Fruit fly (Drosophila melanogaster) whole organism, prepupa: Measurements from ENCODE around the gene Tsp86D.

Experiments
- Blimp-1 ChIP-seq: fragments of 200-800 bp; sonication (Bioruptor generic); optimal IDR thresholded peaks from 3 replicates; lab custom pipeline; 2017; ENCODE audit warnings: missing biosample characterization, missing genetic modification characterization, mild to moderate bottlenecking, moderate library complexity, missing genetic modification reagents
- CG10669 ChIP-seq: fragments of 200-800 bp; sonication (Bioruptor generic); optimal IDR thresholded peaks from 3 replicates; lab custom pipeline; 2018; ENCODE audit warnings: missing biosample characterization, mild to moderate bottlenecking, missing genetic modification characterization, moderate library complexity
- CG11294 ChIP-seq: fragments of 200-800 bp; sonication (Bioruptor generic); IDR thresholded peaks from 2 replicates; pipeline ENCODE4 v1.3.6; 2022; ENCODE audit warnings: missing biosample characterization, missing genetic modification characterization
- CG11902 ChIP-seq: fragments of 200-800 bp; sonication (Bioruptor generic); optimal IDR thresholded peaks from 3 replicates; lab custom pipeline; 2016; ENCODE audit warnings: missing biosample characterization, missing genetic modification characterization
- CG15336 ChIP-seq: fragments of 200-800 bp; sonication (Bioruptor generic); IDR thresholded peaks from 2 replicates; pipeline ENCODE4 v1.3.6; 2022; ENCODE audit warnings: missing biosample characterization, missing genetic modification characterization
- CG1621 ChIP-seq: fragments of 200-800 bp; sonication (Bioruptor generic); optimal IDR thresholded peaks from 3 replicates; lab custom pipeline; 2018; ENCODE audit warnings: missing biosample characterization, mild to moderate bottlenecking, missing genetic modification characterization
- CG16779 ChIP-seq: fragments of 200-800 bp; sonication (Bioruptor generic); optimal IDR thresholded peaks from 3 replicates; lab custom pipeline; 2017; ENCODE audit warnings: missing biosample characterization, mild to moderate bottlenecking, missing genetic modification characterization
- CG3032 ChIP-seq: fragments of 200-800 bp; optimal IDR thresholded peaks from 2 replicates; lab custom pipeline; 2019; ENCODE audit warnings: missing biosample characterization, mild to moderate bottlenecking, missing genetic modification characterization, moderate library complexity
- CG31627 ChIP-seq: fragments of 200-800 bp; sonication (Bioruptor generic); optimal IDR thresholded peaks from 3 replicates; lab custom pipeline; 2016; ENCODE audit warnings: missing biosample characterization, missing genetic modification characterization
- CG32006 ChIP-seq: fragments of 200-800 bp; sonication (Bioruptor generic); optimal IDR thresholded peaks from 3 replicates; lab custom pipeline; 2017; ENCODE audit warnings: missing biosample characterization, mild to moderate bottlenecking, missing genetic modification characterization
- CG34406 ChIP-seq: fragments of 200-800 bp; sonication (Bioruptor generic); optimal IDR thresholded peaks from 3 replicates; lab custom pipeline; 2016; ENCODE audit warnings: missing biosample characterization, missing genetic modification characterization
- CG3919 ChIP-seq: fragments of 200-800 bp; sonication (Bioruptor generic); optimal IDR thresholded peaks from 3 replicates; lab custom pipeline; 2016; ENCODE audit warnings: missing biosample characterization, missing genetic modification characterization
- CG6163 ChIP-seq: fragments of 200-800 bp; sonication (Bioruptor generic); IDR thresholded peaks from 3 replicates; pipeline ENCODE4 v1.3.6; 2022; ENCODE audit warnings: missing biosample characterization, missing genetic modification characterization
- CG6276 ChIP-seq: fragments of 200-800 bp; sonication (Bioruptor generic); optimal IDR thresholded peaks from 2 replicates; lab custom pipeline; 2017; ENCODE audit warnings: missing biosample characterization, mild to moderate bottlenecking, missing genetic modification characterization
- CG7368 ChIP-seq: fragments of 200-800 bp; sonication (Bioruptor generic); optimal IDR thresholded peaks from 3 replicates; lab custom pipeline; 2016; ENCODE audit warnings: missing biosample characterization, missing genetic modification characterization
- CG8119 ChIP-seq: fragments of 200-800 bp; sonication (Bioruptor generic); IDR thresholded peaks from 3 replicates; pipeline ENCODE4 v1.3.6; 2022; ENCODE audit warnings: missing biosample characterization, missing genetic modification characterization
- CG8632 ChIP-seq: fragments of 200-800 bp; sonication (Bioruptor generic); optimal IDR thresholded peaks from 3 replicates; lab custom pipeline; 2016; ENCODE audit warnings: missing biosample characterization, missing genetic modification characterization
- CG9139 ChIP-seq: fragments of 200-800 bp; sonication (Bioruptor generic); optimal IDR thresholded peaks from 3 replicates; lab custom pipeline; 2017; ENCODE audit warnings: missing biosample characterization, mild to moderate bottlenecking, missing genetic modification characterization
- Eip75B ChIP-seq: fragments of 200-800 bp; sonication (Bioruptor generic); optimal IDR thresholded peaks from 3 replicates; lab custom pipeline; 2016; ENCODE audit warnings: missing biosample characterization, missing genetic modification characterization
- Eip78C ChIP-seq: fragments of 200-800 bp; sonication (Bioruptor generic); peaks from one replicate; lab custom pipeline; 2016; ENCODE audit warnings: missing biosample characterization, missing genetic modification characterization
- Eip93F ChIP-seq: fragments of 200-800 bp; sonication (Bioruptor generic); optimal IDR thresholded peaks from 2 replicates; lab custom pipeline; 2016; ENCODE audit warnings: missing biosample characterization, mild to moderate bottlenecking, missing genetic modification characterization
- Gug ChIP-seq: fragments of 200-800 bp; sonication (Bioruptor generic); IDR thresholded peaks from 2 replicates; pipeline ENCODE4 v1.3.6; 2022; ENCODE audit warnings: missing biosample characterization, missing genetic modification characterization
- Hr38 ChIP-seq: sonication (Bioruptor generic); optimal IDR thresholded peaks from 2 replicates; lab custom pipeline; 2016; ENCODE audit warnings: missing biosample characterization, missing genetic modification characterization
- Hr39 ChIP-seq: fragments of 200-800 bp; sonication (Bioruptor generic); optimal IDR thresholded peaks from 2 replicates; lab custom pipeline; 2016; ENCODE audit warnings: missing biosample characterization, missing genetic modification characterization
- Hr4 ChIP-seq: fragments of 200-800 bp; sonication (Bioruptor generic); optimal IDR thresholded peaks from 3 replicates; lab custom pipeline; 2016; ENCODE audit warnings: missing biosample characterization, missing genetic modification characterization
- Lpt ChIP-seq: fragments of 200-800 bp; sonication (Bioruptor generic); optimal IDR thresholded peaks from 3 replicates; lab custom pipeline; 2016; ENCODE audit warnings: missing biosample characterization, missing genetic modification characterization
- Met ChIP-seq: fragments of 200-800 bp; sonication (Bioruptor generic); optimal IDR thresholded peaks from 3 replicates; lab custom pipeline; 2016; ENCODE audit warnings: missing biosample characterization, missing genetic modification characterization
- Smox ChIP-seq: fragments of 200-800 bp; sonication (Bioruptor generic); optimal IDR thresholded peaks from 3 replicates; lab custom pipeline; 2016; ENCODE audit warnings: missing biosample characterization, missing genetic modification characterization
- Sox102F ChIP-seq: fragments of 200-800 bp; sonication (Bioruptor generic); optimal IDR thresholded peaks from 2 replicates; lab custom pipeline; 2016; ENCODE audit warnings: missing biosample characterization, mild to moderate bottlenecking, missing genetic modification characterization
- Sox14 ChIP-seq: fragments of 200-800 bp; sonication (Bioruptor generic); optimal IDR thresholded peaks from 3 replicates; lab custom pipeline; 2016; ENCODE audit warnings: missing biosample characterization, missing genetic modification characterization
- Sox15 ChIP-seq: fragments of 200-800 bp; sonication (Bioruptor generic); optimal IDR thresholded peaks from 3 replicates; lab custom pipeline; 2016; ENCODE audit warnings: missing biosample characterization, missing genetic modification characterization
- acj6 ChIP-seq: fragments of 200-800 bp; sonication (Bioruptor generic); optimal IDR thresholded peaks from 3 replicates; lab custom pipeline; 2016; ENCODE audit warnings: missing biosample characterization, missing genetic modification characterization
- cyc ChIP-seq: fragments of 200-800 bp; sonication (Bioruptor generic); optimal IDR thresholded peaks from 3 replicates; lab custom pipeline; 2016; ENCODE audit warnings: missing biosample characterization, missing genetic modification characterization
- eg ChIP-seq: fragments of 200-800 bp; sonication (Bioruptor generic); IDR thresholded peaks from 3 replicates; pipeline ENCODE4 v1.3.6; 2022; ENCODE audit warnings: missing biosample characterization, missing genetic modification characterization
- fkh ChIP-seq: fragments of 200-800 bp; sonication (Bioruptor generic); optimal IDR thresholded peaks from 3 replicates; lab custom pipeline; 2017; ENCODE audit warnings: missing biosample characterization, mild to moderate bottlenecking, missing genetic modification characterization, moderate library complexity
- lz ChIP-seq: fragments of 200-800 bp; sonication (Bioruptor generic); optimal IDR thresholded peaks from 3 replicates; lab custom pipeline; 2016; ENCODE audit warnings: missing biosample characterization, missing genetic modification characterization
- salr ChIP-seq, 2 experiments: fragments of 200-800 bp; sonication (Bioruptor generic); optimal IDR thresholded peaks; 3 replicates each; lab custom pipeline; 2016 to 2018; ENCODE audit warnings: missing biosample characterization in 2 of 2, missing genetic modification characterization in 2 of 2, mild to moderate bottlenecking in 1 of 2
- spab ChIP-seq: fragments of 200-800 bp; sonication (Bioruptor generic); optimal IDR thresholded peaks from 2 replicates; lab custom pipeline; 2017; ENCODE audit warnings: missing biosample characterization, mild to moderate bottlenecking, missing genetic modification characterization, missing genetic modification reagents
- svp ChIP-seq: fragments of 200-800 bp; sonication (Bioruptor generic); peaks from one replicate; lab custom pipeline; 2016; ENCODE audit warnings: missing biosample characterization, missing genetic modification characterization
- topi ChIP-seq: fragments of 200-800 bp; sonication (Bioruptor generic); optimal IDR thresholded peaks from 3 replicates; lab custom pipeline; 2016; ENCODE audit warnings: missing biosample characterization, missing genetic modification characterization
- vri ChIP-seq: fragments of 200-800 bp; sonication (Bioruptor generic); optimal IDR thresholded peaks from 3 replicates; lab custom pipeline; 2016; ENCODE audit warnings: missing biosample characterization, mild to moderate bottlenecking, missing genetic modification characterization

Gene Tsp86D

DNA sequence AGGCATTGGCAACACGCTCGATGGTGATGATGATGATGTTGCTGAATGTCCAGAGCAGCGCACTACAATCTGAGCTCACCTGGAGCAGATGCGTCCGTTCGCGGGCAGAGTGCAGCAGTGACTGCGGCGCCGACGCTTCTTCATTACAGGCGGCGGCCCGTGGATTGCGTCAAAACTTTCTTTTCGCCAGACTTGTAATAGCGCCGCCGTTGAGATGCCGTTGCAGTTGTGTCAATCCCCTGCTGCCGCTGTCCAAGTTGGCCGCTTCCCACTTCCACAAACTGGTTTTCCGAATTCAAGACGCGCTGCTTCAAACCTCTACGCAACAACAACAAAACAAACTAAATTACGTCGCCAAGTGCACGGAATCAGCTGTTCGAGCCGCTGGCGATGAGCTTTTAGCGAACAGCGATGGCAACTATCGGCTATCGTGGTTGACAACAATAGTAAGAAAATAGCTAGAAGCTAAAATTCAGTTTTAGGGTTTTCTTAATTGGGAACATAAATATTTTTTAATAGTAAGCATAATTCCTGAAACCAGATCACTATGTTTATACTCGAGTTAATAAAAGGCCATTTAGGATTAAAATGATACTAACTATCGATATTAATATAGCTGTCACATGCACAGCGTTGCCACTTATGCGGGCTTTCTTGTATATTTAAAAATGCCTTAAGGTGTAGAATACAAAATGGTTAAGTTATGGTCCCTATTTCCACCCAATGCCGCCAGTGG lies 13.5 kb downstream of the Tsp86D start, which contains the start of gene Tpc1 (continued):
- TF ChIP-seq acj6 (GFP tag; lab: Kevin White, UChicago) (no peak), salr (GFP tag; optimal IDR thresholded peaks at IDR 0.05; lab: Kevin White, UChicago) (no peak), cyc (GFP tag; lab: Kevin White, UChicago) (peak; percentile 15), CG10669 (no peak), fkh (GFP tag; lab: Kevin White, UChicago) (no peak), Sox102F (GFP tag; lab: Kevin White, UChicago) (peak; percentile 42), Eip93F (no peak), CG7368 (GFP tag; lab: Kevin White, UChicago) (no peak), CG9139 (GFP tag; lab: Kevin White, UChicago) (no peak), CG31627 (peak; percentile 42), CG34406 (GFP tag; lab: Kevin White, UChicago) (no peak), Eip75B (peak; percentile 21), eg (GFP tag; lab: Robert Waterston, UW) (peak; percentile 35; the same call in 1 of the 3 replicates), svp (GFP tag; lab: Kevin White, UChicago) (peak; percentile 65), Hr39 (peak; percentile 51), CG6276 (no peak), Smox (GFP tag; lab: Kevin White, UChicago) (no peak), CG15336 (no peak), CG32006 (peak; percentile 5), CG8632 (GFP tag; lab: Kevin White, UChicago) (no peak), topi (GFP tag; lab: Kevin White, UChicago) (no peak), CG16779 (tag; lab: Kevin White, UChicago) (no peak), CG6163 (no peak), CG3032 (tag; lab: Kevin White, UChicago) (peak; percentile 43), lz (GFP tag; lab: Kevin White, UChicago) (peak; percentile 50), Hr38 (GFP tag; lab: Kevin White, UChicago) (no peak), spab (GFP tag; lab: Kevin White, UChicago) (no peak), Met (peak; percentile 39), CG11902 (GFP tag; lab: Kevin White, UChicago) (no peak), CG1621 (tag; lab: Kevin White, UChicago) (no peak), vri (GFP tag; lab: Kevin White, UChicago) (peak; percentile 85), Eip78C (GFP tag; lab: Kevin White, UChicago) (peak; percentile 67), CG11294 (GFP tag; lab: Robert Waterston, UW) (no peak), Blimp-1 (GFP tag; lab: Kevin White, UChicago) (peak; percentile 95), Sox14 (GFP tag; lab: Kevin White, UChicago) (peak; percentile 65)

DNA sequence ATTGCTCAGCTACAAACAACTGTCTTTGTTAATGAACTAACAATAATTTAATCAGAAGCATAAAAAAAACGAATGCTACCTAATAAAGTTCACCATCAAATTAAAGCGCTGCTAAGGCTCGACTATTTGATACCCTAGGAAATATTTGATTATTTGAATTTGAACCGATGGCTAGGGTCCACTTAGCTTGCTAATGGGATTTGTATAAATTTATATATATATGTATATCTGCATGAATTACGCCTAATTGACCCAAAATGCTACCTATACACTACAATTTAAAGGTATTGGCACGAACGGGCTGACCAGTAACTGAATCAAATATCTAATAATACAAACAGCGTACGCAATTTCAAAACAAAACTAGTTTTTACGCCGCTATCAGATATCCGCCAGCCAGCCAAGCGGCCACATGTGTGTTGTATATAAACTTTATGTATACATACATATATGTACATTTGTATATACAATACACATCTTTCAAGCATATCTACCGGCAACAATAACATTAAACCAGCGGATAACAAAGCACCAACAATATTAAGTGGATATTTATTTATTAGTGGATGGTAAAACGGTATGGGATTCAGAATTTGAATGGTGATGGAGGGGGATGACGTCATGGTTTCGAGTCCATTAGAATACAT lies 15.6 kb downstream of the Tsp86D start:
- no peak for TF ChIP-seq acj6 (GFP tag; lab: Kevin White, UChicago)
- peak; percentile 44; the same call in 1 of the 3 replicates for TF ChIP-seq CG6163
- no peak for TF ChIP-seq CG11294 (GFP tag; lab: Robert Waterston, UW)
- TF ChIP-seq Hr4 (GFP tag; lab: Kevin White, UChicago), result peak; percentile 15
- TF ChIP-seq eg (GFP tag; lab: Robert Waterston, UW), result peak; percentile 79
- TF ChIP-seq CG3919 (GFP tag; lab: Kevin White, UChicago), result no peak
- no peak for TF ChIP-seq Sox15 (GFP tag; lab: Kevin White, UChicago)
- TF ChIP-seq svp (GFP tag; lab: Kevin White, UChicago), result peak; percentile 39
- TF ChIP-seq Gug (GFP tag; lab: Robert Waterston, UW), result 0 out of 2 replicates have a peak, but pooled peaks have one; percentile 24
- peak; percentile 64 for TF ChIP-seq Eip78C (GFP tag; lab: Kevin White, UChicago)
- peak; percentile 38; the same call in 1 of the 2 replicates for TF ChIP-seq CG15336
- TF ChIP-seq lz (GFP tag; lab: Kevin White, UChicago), result no peak
- peak; percentile 22 for TF ChIP-seq CG6276
- TF ChIP-seq CG16779 (tag; lab: Kevin White, UChicago), result no peak
- TF ChIP-seq CG8119 (GFP tag; lab: Robert Waterston, UW), result peak; percentile 39; the same call in 2 of the 3 replicates
- TF ChIP-seq Lpt, result no peak
